Fruit fly (Drosophila melanogaster): ENCODE data around the gene CG31465.

Gene CG31465

DNA sequence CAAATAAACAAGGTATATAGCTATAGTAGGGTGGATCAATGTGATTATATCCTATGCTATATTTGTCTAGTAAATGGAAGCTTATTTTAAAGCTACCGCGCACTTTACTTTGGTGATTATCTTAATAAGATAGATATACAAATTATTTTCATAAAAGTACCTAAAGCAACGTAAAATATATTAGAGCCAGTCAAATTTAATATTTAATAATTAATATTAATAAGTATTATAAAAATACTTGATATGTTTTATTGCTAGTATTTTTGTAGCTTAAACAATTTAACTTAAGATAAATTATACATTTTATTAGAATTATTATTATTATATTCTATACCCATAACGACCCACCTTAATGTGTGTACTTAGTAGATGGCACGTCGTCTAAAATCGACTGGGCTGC, 41.0 kb upstream of the CG31465 start (continued):
- TF ChIP-seq CG15514 (GFP tag; optimal IDR thresholded peaks at IDR 0.05) (peak; percentile 7), B-H1 (GFP tag; IDR thresholded peaks at IDR 0.05) (no peak), ci (GFP tag; IDR thresholded peaks at IDR 0.05) (no peak), ssp (GFP tag; IDR thresholded peaks at IDR 0.05) (no peak), CG17328 (GFP tag; IDR thresholded peaks at IDR 0.05) (no peak), CG14710 (tag; optimal IDR thresholded peaks at IDR 0.05) (peak; percentile 37), Asciz (GFP tag; optimal IDR thresholded peaks at IDR 0.05) (peak; percentile 47), CG31365 (tag; optimal IDR thresholded peaks at IDR 0.05) (no peak), NK7.1 (GFP tag; optimal IDR thresholded peaks at IDR 0.05) (no peak), CG34422 (GFP tag; IDR thresholded peaks at IDR 0.05) (no peak), Dek (tag; optimal IDR thresholded peaks at IDR 0.05) (no peak), MTF-1 (GFP tag; optimal IDR thresholded peaks at IDR 0.05; ENCODE audit: borderline replicate concordance) (no peak), fru (optimal IDR thresholded peaks at IDR 0.05) (no peak), unpg (GFP tag; optimal IDR thresholded peaks at IDR 0.05) (peak; percentile 36), CG12071 (GFP tag; optimal IDR thresholded peaks at IDR 0.05) (no peak), CG10543 (GFP tag; optimal IDR thresholded peaks at IDR 0.05) (no peak), Med (GFP tag) (no peak), Dll (GFP tag; IDR thresholded peaks at IDR 0.05; ENCODE audit: partially characterized antibody) (no peak), Awh (GFP tag; IDR thresholded peaks at IDR 0.05) (no peak), bigmax (GFP tag; optimal IDR thresholded peaks at IDR 0.05) (no peak), emc (GFP tag; optimal IDR thresholded peaks at IDR 0.05) (no peak), crc (GFP tag; optimal IDR thresholded peaks at IDR 0.05) (no peak), ase (GFP tag; IDR thresholded peaks at IDR 0.05) (no peak), yki (optimal IDR thresholded peaks at IDR 0.05) (no peak), Vsx1 (GFP tag; optimal IDR thresholded peaks at IDR 0.05) (no peak), hth (optimal IDR thresholded peaks at IDR 0.05) (no peak), en (GFP tag; optimal IDR thresholded peaks at IDR 0.05) (no peak), CG1233 (GFP tag; optimal IDR thresholded peaks at IDR 0.05) (peak; percentile 34), dm (GFP tag; optimal IDR thresholded peaks at IDR 0.05) (no peak), CG14667 (GFP tag; IDR thresholded peaks at IDR 0.05) (no peak), CG10431 (GFP tag; optimal IDR thresholded peaks at IDR 0.05) (no peak), NC2α (GFP tag; optimal IDR thresholded peaks at IDR 0.05) (no peak), Sox102F (GFP tag; optimal IDR thresholded peaks at IDR 0.05) (peak; percentile 53), CG30403 (GFP tag; optimal IDR thresholded peaks at IDR 0.05) (no peak), CG2199 (GFP tag; IDR thresholded peaks at IDR 0.05) (no peak), oc (tag; optimal IDR thresholded peaks at IDR 0.05) (no peak), vvl (GFP tag; IDR thresholded peaks at IDR 0.05) (no peak), scrt (GFP tag; optimal IDR thresholded peaks at IDR 0.05) (no peak), sc (optimal IDR thresholded peaks at IDR 0.05) (no peak), sc (GFP tag; optimal IDR thresholded peaks at IDR 0.05) (no peak), nom (GFP tag; optimal IDR thresholded peaks at IDR 0.05) (peak; percentile 46), ap (GFP tag; IDR thresholded peaks at IDR 0.05) (no peak), CG14860 (GFP tag; IDR thresholded peaks at IDR 0.05; ENCODE audit: partially characterized antibody) (no peak), sqz (GFP tag; optimal IDR thresholded peaks at IDR 0.05) (no peak), lilli (GFP tag; optimal IDR thresholded peaks at IDR 0.05) (no peak), CG32532 (GFP tag; IDR thresholded peaks at IDR 0.05) (no peak), CG6813 (GFP tag; optimal IDR thresholded peaks at IDR 0.05) (no peak), CG8388 (GFP tag; optimal IDR thresholded peaks at IDR 0.05) (peak; percentile 15), CoRest (tag; optimal IDR thresholded peaks at IDR 0.05) (peak; percentile 50), CG2712 (tag; optimal IDR thresholded peaks at IDR 0.05) (peak; percentile 52), Myb (GFP tag; optimal IDR thresholded peaks at IDR 0.05) (no peak), Lpt (GFP tag; optimal IDR thresholded peaks at IDR 0.05) (no peak), CG9797 (GFP tag; optimal IDR thresholded peaks at IDR 0.05) (no peak)
